Worm (Caenorhabditis elegans) whole organism, L2 larva: Measurements from ENCODE around the gene hpr-17.

Experiments used
- ama-1 ChIP-seq: fragments of 150-350 bp; optimal IDR thresholded peaks from 2 replicates; lab custom pipeline; 2018; ENCODE audit warnings: inconsistent platforms
- dmd-4 ChIP-seq: sonication (generic microtip); optimal IDR thresholded peaks from 2 replicates; lab custom pipeline; 2017; ENCODE audit warnings: missing biosample characterization, missing genetic modification characterization
- egl-27 ChIP-seq: sonication (generic microtip); optimal IDR thresholded peaks from 3 replicates; lab custom pipeline; 2017; ENCODE audit warnings: missing biosample characterization, missing genetic modification reagents, missing genetic modification characterization
- elt-1 ChIP-seq: fragments of 150-350 bp; optimal IDR thresholded peaks from 2 replicates; lab custom pipeline; 2014; ENCODE audit warnings: missing biosample characterization, missing genetic modification characterization
- fos-1 ChIP-seq: fragments of 150-350 bp; optimal IDR thresholded peaks from 2 replicates; lab custom pipeline; 2014; ENCODE audit warnings: missing biosample characterization, missing genetic modification characterization
- mbf-1 ChIP-seq: sonication (generic microtip); optimal IDR thresholded peaks from 2 replicates; lab custom pipeline; 2017; ENCODE audit warnings: missing biosample characterization, missing genetic modification characterization
- nhr-11 ChIP-seq: fragments of 150-350 bp; optimal IDR thresholded peaks from 2 replicates; lab custom pipeline; 2014; ENCODE audit warnings: missing biosample characterization, missing genetic modification characterization
- nhr-23 ChIP-seq: fragments of 150-350 bp; optimal IDR thresholded peaks from 2 replicates; lab custom pipeline; 2014; ENCODE audit warnings: missing biosample characterization, missing genetic modification reagents, missing genetic modification characterization
- nhr-237 ChIP-seq: fragments of 150-350 bp; optimal IDR thresholded peaks from 2 replicates; lab custom pipeline; 2014; ENCODE audit warnings: missing biosample characterization, missing genetic modification characterization
- skn-1 ChIP-seq: sonication (generic microtip); optimal IDR thresholded peaks from 2 replicates; lab custom pipeline; 2017; ENCODE audit warnings: missing biosample characterization, missing genetic modification characterization
- ztf-1 ChIP-seq: fragments of 200-800 bp; sonication (Bioruptor generic); conservative IDR thresholded peaks from 2 replicates; pipeline ENCODE4 v1.3.6; 2022; ENCODE audit warnings: missing genetic modification characterization, missing compliant biosample characterization
- ztf-4 ChIP-seq: fragments of 150-350 bp; optimal IDR thresholded peaks from 2 replicates; lab custom pipeline; 2014; ENCODE audit warnings: missing biosample characterization, missing genetic modification characterization

DNA sequence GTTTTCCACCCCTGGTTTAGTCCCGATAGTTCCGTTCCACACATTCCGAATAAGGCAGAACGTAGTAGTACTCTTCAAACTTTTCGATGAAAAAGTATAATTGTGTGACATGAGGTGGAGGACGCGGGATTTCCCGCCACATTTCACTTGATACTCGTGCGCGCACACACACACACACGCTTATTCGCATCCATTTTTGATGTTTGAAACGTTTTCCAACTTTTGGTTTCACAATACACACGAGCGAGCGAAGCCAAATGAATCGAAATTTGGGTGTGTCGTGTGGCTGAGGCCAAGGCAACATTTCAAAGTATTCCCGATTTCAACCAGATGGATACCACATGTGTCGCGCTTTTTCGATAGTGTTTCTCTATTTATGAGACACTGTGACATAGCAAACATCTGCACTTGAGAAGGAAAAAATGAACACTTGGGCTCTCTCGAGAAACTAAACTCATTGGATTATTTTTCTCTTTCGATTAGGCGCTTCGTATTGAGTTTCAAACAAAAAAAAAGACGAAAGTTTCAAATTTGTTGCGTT, 36.8 kb upstream of the hpr-17 start:
- TF ChIP-seq fos-1 (tag; lab: Kevin White, UChicago) = no peak
- TF ChIP-seq nhr-237 (tag; lab: Kevin White, UChicago) = no peak
- TF ChIP-seq ama-1 (lab: Kevin White, UChicago) = no peak
- TF ChIP-seq dmd-4 (tag; lab: Kevin White, UChicago) = no peak
- no peak for TF ChIP-seq ztf-1
- no peak for TF ChIP-seq mbf-1 (tag; lab: Kevin White, UChicago)
- TF ChIP-seq skn-1 (tag; lab: Kevin White, UChicago) = no peak
- no peak for TF ChIP-seq elt-1 (tag; lab: Kevin White, UChicago)
- no peak for TF ChIP-seq ztf-4
- no peak for TF ChIP-seq egl-27 (tag; lab: Kevin White, UChicago)
- TF ChIP-seq nhr-11 = no peak
- TF ChIP-seq nhr-23 (tag; lab: Kevin White, UChicago) = no peak
